Worm (Caenorhabditis elegans) whole organism, young adult: ENCODE results near the gene ben-1.

ENCODE experiments used
- B0261.1 ChIP-seq: sonication (generic microtip); optimal IDR thresholded peaks from 2 replicates; lab custom pipeline; 2016; ENCODE audit warnings: mild to moderate bottlenecking, missing genetic modification characterization, moderate library complexity, missing compliant biosample characterization
- B0336.3 ChIP-seq: fragments of 200-800 bp; sonication (Bioruptor generic); IDR thresholded peaks from 2 replicates; pipeline ENCODE4 v1.3.6; 2022; ENCODE audit warnings: missing genetic modification characterization, missing compliant biosample characterization
- C17E4.6 ChIP-seq: fragments of 200-800 bp; sonication (Bioruptor generic); IDR thresholded peaks from 2 replicates; pipeline ENCODE4 v1.3.6; 2022; ENCODE audit warnings: missing genetic modification reagents, missing genetic modification characterization, missing compliant biosample characterization
- D2030.7 ChIP-seq: fragments of 200-800 bp; sonication (Bioruptor generic); IDR thresholded peaks from 2 replicates; pipeline ENCODE4 v1.3.6; 2022; ENCODE audit warnings: missing genetic modification reagents, missing genetic modification characterization, missing compliant biosample characterization
- F52B5.7 ChIP-seq: sonication (generic microtip); optimal IDR thresholded peaks from 2 replicates; lab custom pipeline; 2016; ENCODE audit warnings: mild to moderate bottlenecking, missing genetic modification characterization, missing compliant biosample characterization
- K11D2.4 ChIP-seq: fragments of 200-800 bp; sonication (Bioruptor generic); IDR thresholded peaks from 2 replicates; pipeline ENCODE4 v1.3.6; 2022; ENCODE audit warnings: missing genetic modification reagents, missing genetic modification characterization, missing compliant biosample characterization
- K12H6.12 ChIP-seq: fragments of 200-800 bp; sonication (Bioruptor generic); optimal IDR thresholded peaks from 2 replicates; lab custom pipeline; 2018; ENCODE audit warnings: mild to moderate bottlenecking, missing genetic modification characterization, missing compliant biosample characterization
- Y53F4B.3 ChIP-seq: fragments of 200-800 bp; sonication (Bioruptor generic); IDR thresholded peaks from 2 replicates; pipeline ENCODE4 v1.3.6; 2022; ENCODE audit warnings: missing genetic modification reagents, missing genetic modification characterization, missing compliant biosample characterization
- Y56A3A.18 ChIP-seq: fragments of 200-800 bp; sonication (Bioruptor generic); IDR thresholded peaks from 2 replicates; pipeline ENCODE4 v1.3.6; 2022; ENCODE audit warnings: missing genetic modification reagents, missing genetic modification characterization, missing compliant biosample characterization
- aptf-2 ChIP-seq: fragments of 200-800 bp; sonication (Bioruptor generic); conservative IDR thresholded peaks from 2 replicates; pipeline ENCODE4 v1.3.6; 2022; ENCODE audit warnings: missing genetic modification reagents, missing genetic modification characterization, missing compliant biosample characterization
- aptf-3 ChIP-seq: fragments of 200-800 bp; sonication (Bioruptor generic); IDR thresholded peaks from 2 replicates; pipeline ENCODE4 v1.3.6; 2022; ENCODE audit warnings: missing genetic modification characterization, missing compliant biosample characterization
- atf-7 ChIP-seq: sonication (generic microtip); optimal IDR thresholded peaks from 2 replicates; lab custom pipeline; 2017; ENCODE audit warnings: mild to moderate bottlenecking, missing genetic modification characterization, missing compliant biosample characterization
- attf-3 ChIP-seq: fragments of 200-800 bp; sonication (Bioruptor generic); conservative IDR thresholded peaks from 2 replicates; pipeline ENCODE4 v1.3.6; 2022; ENCODE audit warnings: missing genetic modification reagents, missing genetic modification characterization, missing compliant biosample characterization
- cebp-1 ChIP-seq, 2 experiments: fragments of 200-800 bp in 1 of 2; sonication (Bioruptor generic) in 1 of 2; sonication (generic microtip) in 1 of 2; IDR thresholded peaks in 1 of 2; optimal IDR thresholded peaks in 1 of 2; 2 replicates each; pipeline versions ENCODE4 v1.3.6 to Lab custom; 2017 to 2022; ENCODE audit warnings: missing compliant biosample characterization in 2 of 2, missing genetic modification characterization in 2 of 2, mild to moderate bottlenecking in 1 of 2, missing genetic modification reagents in 1 of 2, moderate library complexity in 1 of 2
- cebp-2 ChIP-seq: fragments of 200-800 bp; sonication (Bioruptor generic); IDR thresholded peaks from 2 replicates; pipeline ENCODE4 v1.3.6; 2022; ENCODE audit warnings: missing genetic modification characterization, missing compliant biosample characterization
- ceh-27 ChIP-seq: fragments of 200-800 bp; sonication (Bioruptor generic); optimal IDR thresholded peaks from 2 replicates; lab custom pipeline; 2018; ENCODE audit warnings: mild to moderate bottlenecking, missing genetic modification characterization, moderate library complexity, missing compliant biosample characterization
- ceh-79 ChIP-seq: sonication (generic microtip); optimal IDR thresholded peaks from 2 replicates; lab custom pipeline; 2017; ENCODE audit warnings: mild to moderate bottlenecking, missing genetic modification characterization, missing compliant biosample characterization
- ceh-91 ChIP-seq: fragments of 200-800 bp; sonication (Bioruptor generic); IDR thresholded peaks from 2 replicates; pipeline ENCODE4 v1.3.6; 2022; ENCODE audit warnings: missing genetic modification reagents, missing genetic modification characterization, missing compliant biosample characterization
- dpl-1 ChIP-seq: fragments of 150-350 bp; optimal IDR thresholded peaks from 2 replicates; lab custom pipeline; 2014; ENCODE audit warnings: missing biosample characterization, missing genetic modification reagents, missing genetic modification characterization
- egl-18 ChIP-seq: fragments of 200-800 bp; sonication (Bioruptor generic); IDR thresholded peaks from 2 replicates; pipeline ENCODE4 v1.3.6; 2022; ENCODE audit warnings: missing genetic modification reagents, missing genetic modification characterization, missing compliant biosample characterization
- egrh-3 ChIP-seq: fragments of 200-800 bp; sonication (Bioruptor generic); IDR thresholded peaks from 2 replicates; pipeline ENCODE4 v1.3.6; 2022; ENCODE audit warnings: missing genetic modification reagents, missing genetic modification characterization, missing compliant biosample characterization
- ets-4 ChIP-seq: fragments of 200-800 bp; sonication (Bioruptor generic); optimal IDR thresholded peaks from 2 replicates; lab custom pipeline; 2018; ENCODE audit warnings: mild to moderate bottlenecking, missing genetic modification characterization, missing compliant biosample characterization
- fkh-3 ChIP-seq: sonication (generic microtip); optimal IDR thresholded peaks from 2 replicates; lab custom pipeline; 2016; ENCODE audit warnings: mild to moderate bottlenecking, missing genetic modification characterization, missing compliant biosample characterization
- him-1 ChIP-seq: sonication (generic microtip); optimal IDR thresholded peaks from 2 replicates; lab custom pipeline; 2016; ENCODE audit warnings: missing genotype, missing genetic modification reagents, missing genetic modification characterization, missing compliant biosample characterization
- hlh-12 ChIP-seq: sonication (generic microtip); optimal IDR thresholded peaks from 2 replicates; lab custom pipeline; 2016; ENCODE audit warnings: missing genetic modification characterization, missing compliant biosample characterization
- hsf-1 ChIP-seq: fragments of 200-800 bp; sonication (Bioruptor generic); IDR thresholded peaks from 2 replicates; pipeline ENCODE4 v1.3.6; 2022; ENCODE audit warnings: missing genetic modification reagents, missing genetic modification characterization, missing compliant biosample characterization
- lag-1 ChIP-seq: fragments of 200-800 bp; sonication (Bioruptor generic); IDR thresholded peaks from 2 replicates; pipeline ENCODE4 v1.3.6; 2022; ENCODE audit warnings: missing genetic modification reagents, missing genetic modification characterization, missing compliant biosample characterization
- lin-54 ChIP-seq: fragments of 200-800 bp; sonication (Bioruptor generic); optimal IDR thresholded peaks from 2 replicates; lab custom pipeline; 2018; ENCODE audit warnings: mild to moderate bottlenecking, missing genetic modification characterization, missing compliant biosample characterization
- lir-1 ChIP-seq: fragments of 200-800 bp; sonication (Bioruptor generic); conservative IDR thresholded peaks from 2 replicates; pipeline ENCODE4 v1.3.6; 2022; ENCODE audit warnings: missing genetic modification reagents, missing genetic modification characterization, missing compliant biosample characterization
- lsy-27 ChIP-seq: sonication (generic microtip); optimal IDR thresholded peaks from 2 replicates; lab custom pipeline; 2017; ENCODE audit warnings: missing genetic modification characterization, mild to moderate bottlenecking, missing compliant biosample characterization, antibody characterized with exemption, missing genotype, borderline replicate concordance; ENCODE audit not compliant: insufficient read depth
- madf-10 ChIP-seq: sonication (generic microtip); optimal IDR thresholded peaks from 2 replicates; lab custom pipeline; 2016; ENCODE audit warnings: mild to moderate bottlenecking, missing genetic modification characterization, missing compliant biosample characterization
- madf-8 ChIP-seq: fragments of 200-800 bp; sonication (Bioruptor generic); conservative IDR thresholded peaks from 2 replicates; pipeline ENCODE4 v1.3.6; 2022; ENCODE audit warnings: missing genetic modification reagents, missing genetic modification characterization, missing compliant biosample characterization
- mcd-1 ChIP-seq: fragments of 200-800 bp; sonication (Bioruptor generic); IDR thresholded peaks from 2 replicates; pipeline ENCODE4 v1.3.6; 2022; ENCODE audit warnings: missing genetic modification reagents, missing genetic modification characterization, missing compliant biosample characterization
- mes-4 ChIP-seq: sonication (generic microtip); optimal IDR thresholded peaks from 2 replicates; lab custom pipeline; 2016; ENCODE audit warnings: missing genotype, missing genetic modification characterization, missing compliant biosample characterization
- nfya-1 ChIP-seq: sonication (generic microtip); optimal IDR thresholded peaks from 2 replicates; lab custom pipeline; 2017; ENCODE audit warnings: antibody characterized with exemption, missing compliant biosample characterization, missing genetic modification characterization, borderline replicate concordance; ENCODE audit not compliant: insufficient read depth
- nfya-2 ChIP-seq: fragments of 200-800 bp; sonication (Bioruptor generic); IDR thresholded peaks from 2 replicates; pipeline ENCODE4 v1.3.6; 2022; ENCODE audit warnings: missing genetic modification reagents, missing genetic modification characterization, missing compliant biosample characterization
- nhr-120 ChIP-seq: fragments of 200-800 bp; sonication (Bioruptor generic); IDR thresholded peaks from 2 replicates; pipeline ENCODE4 v1.3.6; 2022; ENCODE audit warnings: missing genetic modification characterization, missing compliant biosample characterization
- nhr-80 ChIP-seq: sonication (generic microtip); optimal IDR thresholded peaks from 2 replicates; lab custom pipeline; 2016; ENCODE audit warnings: missing genetic modification characterization, missing compliant biosample characterization
- pbrm-1 ChIP-seq: fragments of 200-800 bp; sonication (Bioruptor generic); IDR thresholded peaks from 2 replicates; pipeline ENCODE4 v1.3.6; 2022; ENCODE audit warnings: missing genetic modification reagents, missing genetic modification characterization, missing compliant biosample characterization
- snpc-1.3 ChIP-seq: sonication (generic microtip); optimal IDR thresholded peaks from 2 replicates; lab custom pipeline; 2017; ENCODE audit warnings: missing genetic modification characterization, mild to moderate bottlenecking, missing compliant biosample characterization, antibody characterized with exemption, moderate library complexity, missing genotype, missing genetic modification reagents; ENCODE audit not compliant: insufficient read depth
- somi-1 ChIP-seq: fragments of 200-800 bp; sonication (Bioruptor generic); optimal IDR thresholded peaks from 2 replicates; lab custom pipeline; 2018; ENCODE audit warnings: mild to moderate bottlenecking, missing genetic modification characterization, missing compliant biosample characterization
- tbp1 ChIP-seq: fragments of 200-800 bp; sonication (Bioruptor generic); optimal IDR thresholded peaks from 2 replicates; lab custom pipeline; 2018; ENCODE audit warnings: mild to moderate bottlenecking, missing genetic modification characterization, missing compliant biosample characterization
- unc-130 ChIP-seq: sonication (generic microtip); optimal IDR thresholded peaks from 2 replicates; lab custom pipeline; 2016; ENCODE audit warnings: missing genetic modification reagents, missing genetic modification characterization, missing compliant biosample characterization
- unc-62 ChIP-seq: fragments of 150-350 bp; optimal IDR thresholded peaks from 2 replicates; lab custom pipeline; 2014; ENCODE audit warnings: missing biosample characterization, missing genetic modification reagents, missing genetic modification characterization
- zfh-2 ChIP-seq: fragments of 200-800 bp; sonication (Bioruptor generic); conservative IDR thresholded peaks from 2 replicates; pipeline ENCODE4 v1.3.6; 2022; ENCODE audit warnings: missing genetic modification reagents, missing genetic modification characterization, missing compliant biosample characterization
- ztf-26 ChIP-seq: sonication (generic microtip); optimal IDR thresholded peaks from 2 replicates; lab custom pipeline; 2017; ENCODE audit warnings: missing genetic modification characterization, missing compliant biosample characterization
- ztf-28 ChIP-seq: fragments of 200-800 bp; sonication (Bioruptor generic); IDR thresholded peaks from 2 replicates; pipeline ENCODE4 v1.3.6; 2022; ENCODE audit warnings: missing genetic modification reagents, missing genetic modification characterization, missing compliant biosample characterization

The ben-1 gene

DNA sequence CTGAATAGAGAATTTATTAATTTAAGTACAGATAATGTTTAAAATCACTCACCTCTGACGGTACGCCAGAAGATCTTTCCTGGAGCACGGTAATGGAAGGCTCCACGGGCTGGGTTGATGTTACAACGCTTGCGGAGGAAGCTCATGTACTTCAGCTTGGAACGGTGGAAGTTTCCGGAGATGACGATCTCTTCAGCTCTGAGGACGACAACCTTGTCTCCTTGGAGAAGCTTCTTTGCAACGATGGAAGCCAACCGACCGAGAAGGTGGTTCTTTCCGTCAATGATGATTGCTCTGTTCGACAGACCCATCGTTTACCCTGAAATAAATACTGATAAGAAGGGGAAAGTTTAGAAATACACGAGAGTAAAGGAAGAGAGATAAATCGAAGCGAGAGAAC lies 38.2 kb downstream of the ben-1 start, which contains the start of gene rpl-16 (continued):
- TF ChIP-seq ztf-26 (tag; lab: Kevin White, UChicago) (no peak), B0336.3 (GFP tag; lab: Robert Waterston, UW) (no peak; the same call in 1 of the 2 replicates), aptf-2 (no peak), atf-7 (no peak), nfya-2 (GFP tag; lab: Robert Waterston, UW) (no peak), nhr-80 (tag; lab: Kevin White, UChicago) (no peak), ets-4 (GFP tag; lab: Kevin White, UChicago) (no peak), tbp1 (GFP tag; lab: Kevin White, UChicago) (peak; percentile 9), somi-1 (GFP tag; lab: Kevin White, UChicago) (no peak), lin-54 (GFP tag; lab: Kevin White, UChicago) (peak; percentile 47), hsf-1 (GFP tag; lab: Robert Waterston, UW) (peak; percentile 66; the same call in 1 of the 2 replicates), zfh-2 (no peak), aptf-3 (GFP tag; lab: Robert Waterston, UW) (peak; percentile 60; the same call in 1 of the 2 replicates), unc-62 (GFP tag; lab: Kevin White, UChicago) (no peak), C17E4.6 (no peak), Y53F4B.3 (GFP tag; lab: Robert Waterston, UW) (no peak), madf-8 (no peak), Y56A3A.18 (GFP tag; lab: Robert Waterston, UW) (0 out of 2 replicates have a peak, but pooled peaks have one; percentile 74), pbrm-1 (GFP tag; lab: Robert Waterston, UW) (peak; percentile 31), cebp-1 (GFP tag; IDR thresholded peaks at IDR 0.05; lab: Robert Waterston, UW) (no peak), cebp-1 (tag; optimal IDR thresholded peaks at IDR 0.05; lab: Kevin White, UChicago) (peak; percentile 22), lsy-27 (tag; lab: Kevin White, UChicago) (no peak), ceh-79 (tag; lab: Kevin White, UChicago) (no peak), cebp-2 (GFP tag; lab: Robert Waterston, UW) (no peak), mcd-1 (GFP tag; lab: Robert Waterston, UW) (peak; percentile 46), dpl-1 (GFP tag; lab: Kevin White, UChicago) (no peak), him-1 (tag; lab: Kevin White, UChicago) (no peak), unc-130 (GFP tag; lab: Kevin White, UChicago) (no peak), attf-3 (no peak), fkh-3 (tag; lab: Kevin White, UChicago) (no peak)

DNA sequence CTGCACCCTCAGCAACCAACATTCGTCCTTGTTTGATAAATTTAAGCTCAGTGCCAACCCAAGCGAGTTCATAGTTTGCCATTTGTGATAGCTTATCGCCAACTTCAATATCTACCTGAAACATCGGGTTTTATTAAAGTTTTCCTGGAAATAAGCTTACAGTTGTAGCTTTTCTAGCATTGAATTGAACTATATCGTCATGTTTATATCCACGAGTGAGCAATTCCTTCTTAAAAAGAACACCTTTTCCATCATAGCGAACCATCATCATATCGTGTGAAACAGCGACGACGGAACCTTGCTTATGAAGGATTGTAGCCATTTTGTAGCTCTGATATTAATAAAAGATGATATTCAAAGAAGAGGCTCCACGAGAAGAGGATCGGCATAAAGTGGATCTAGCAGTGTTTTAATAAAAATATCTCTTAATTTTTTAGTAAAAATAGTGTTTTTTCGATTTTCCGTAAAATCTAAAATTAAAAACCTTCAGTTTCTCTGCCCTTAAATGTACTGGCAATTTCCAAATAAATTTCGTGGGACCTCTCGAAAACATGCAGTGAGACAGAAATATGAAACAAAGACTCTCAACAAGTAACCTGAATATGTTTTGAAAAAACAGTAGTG lies 39.1 kb downstream of the ben-1 start, which contains the start of gene M01F1.8:
M01F1.8 (minus strand) TSS at position 335 of the 624 bp plus-strand sequence.
- TF ChIP-seq K12H6.12 (no peak), B0261.1 (tag; lab: Kevin White, UChicago) (no peak), F52B5.7 (tag; lab: Kevin White, UChicago) (no peak), ceh-91 (GFP tag; lab: Robert Waterston, UW) (no peak), nfya-1 (tag; lab: Kevin White, UChicago) (no peak), mes-4 (no peak), hsf-1 (GFP tag; lab: Robert Waterston, UW) (0 out of 2 replicates have a peak, but pooled peaks have one; percentile 56), egrh-3 (GFP tag; lab: Robert Waterston, UW) (no peak), attf-3 (no peak), D2030.7 (GFP tag; lab: Robert Waterston, UW) (no peak), ztf-28 (GFP tag; lab: Robert Waterston, UW) (no peak), lir-1 (GFP tag; lab: Robert Waterston, UW) (no peak), madf-10 (tag; lab: Kevin White, UChicago) (no peak), hlh-12 (no peak), fkh-3 (tag; lab: Kevin White, UChicago) (no peak), egl-18 (no peak), ceh-27 (GFP tag; lab: Kevin White, UChicago) (no peak), nhr-80 (tag; lab: Kevin White, UChicago) (no peak), snpc-1.3 (tag; lab: Kevin White, UChicago) (peak; percentile 33), lag-1 (GFP tag; lab: Robert Waterston, UW) (no peak), nhr-120 (GFP tag; lab: Robert Waterston, UW) (no peak), K11D2.4 (GFP tag; lab: Robert Waterston, UW) (no peak), cebp-2 (GFP tag; lab: Robert Waterston, UW) (no peak)
